Worm (Caenorhabditis elegans) whole organism, mixed stage, embryonic: ENCODE measurements around the gene cht-3.

Experiments used
- M03D4.4 ChIP-seq: sonication (generic microtip); optimal IDR thresholded peaks from 2 replicates; lab custom pipeline; 2017; ENCODE audit warnings: mild to moderate bottlenecking, missing genetic modification characterization, missing compliant biosample characterization
- bed-3 ChIP-seq: fragments of 200-800 bp; sonication (Bioruptor generic); optimal IDR thresholded peaks from 3 replicates; lab custom pipeline; 2018; ENCODE audit warnings: mild to moderate bottlenecking, missing genetic modification characterization, moderate library complexity, missing compliant biosample characterization
- blmp-1 ChIP-seq: fragments of 150-350 bp; optimal IDR thresholded peaks from 2 replicates; lab custom pipeline; 2014; ENCODE audit warnings: missing biosample characterization, missing genetic modification characterization
- ceh-43 ChIP-seq: fragments of 200-800 bp; sonication (Bioruptor generic); optimal IDR thresholded peaks from 2 replicates; lab custom pipeline; 2018; ENCODE audit warnings: mild to moderate bottlenecking, missing genetic modification characterization, moderate library complexity, missing compliant biosample characterization
- ceh-83 ChIP-seq: fragments of 200-800 bp; sonication (Bioruptor generic); optimal IDR thresholded peaks from 2 replicates; lab custom pipeline; 2018; ENCODE audit warnings: mild to moderate bottlenecking, missing genetic modification characterization, missing compliant biosample characterization
- ces-1 ChIP-seq: fragments of 150-350 bp; optimal IDR thresholded peaks from 2 replicates; lab custom pipeline; 2014; ENCODE audit warnings: missing biosample characterization, missing genetic modification reagents, missing genetic modification characterization
- cnd-1 ChIP-seq: fragments of 200-800 bp; sonication (Bioruptor generic); optimal IDR thresholded peaks from 2 replicates; lab custom pipeline; 2018; ENCODE audit warnings: mild to moderate bottlenecking, missing genetic modification characterization, missing compliant biosample characterization
- drap-1 ChIP-seq: fragments of 200-800 bp; sonication (Bioruptor generic); optimal IDR thresholded peaks from 3 replicates; lab custom pipeline; 2018; ENCODE audit warnings: mild to moderate bottlenecking, missing genetic modification characterization, missing compliant biosample characterization
- elt-1 ChIP-seq: sonication (generic microtip); optimal IDR thresholded peaks from 2 replicates; lab custom pipeline; 2017; ENCODE audit warnings: missing genetic modification characterization, mild to moderate bottlenecking, missing compliant biosample characterization, antibody characterized with exemption, moderate library complexity, borderline replicate concordance; ENCODE audit not compliant: insufficient read depth
- flh-1 ChIP-seq: fragments of 200-800 bp; sonication (Bioruptor generic); optimal IDR thresholded peaks from 2 replicates; lab custom pipeline; 2018; ENCODE audit warnings: mild to moderate bottlenecking, missing genetic modification characterization, moderate library complexity, missing compliant biosample characterization
- hlh-1 ChIP-seq: fragments of 150-350 bp; optimal IDR thresholded peaks from 2 replicates; lab custom pipeline; 2014; ENCODE audit warnings: missing biosample characterization, missing genetic modification reagents, missing genetic modification characterization
- lin-13 ChIP-seq: fragments of 150-350 bp; optimal IDR thresholded peaks from 2 replicates; lab custom pipeline; 2014; ENCODE audit warnings: missing biosample characterization, missing genetic modification characterization
- lin-32 ChIP-seq: fragments of 200-800 bp; sonication (Bioruptor generic); optimal IDR thresholded peaks from 2 replicates; lab custom pipeline; 2018; ENCODE audit warnings: mild to moderate bottlenecking, missing genetic modification characterization, missing compliant biosample characterization
- lsy-2 ChIP-seq: fragments of 150-350 bp; optimal IDR thresholded peaks from 2 replicates; lab custom pipeline; 2014; ENCODE audit warnings: missing biosample characterization, missing genetic modification characterization
- mls-2 ChIP-seq: sonication (generic microtip); optimal IDR thresholded peaks from 2 replicates; lab custom pipeline; 2016; ENCODE audit warnings: mild to moderate bottlenecking, missing genetic modification characterization, moderate library complexity, missing compliant biosample characterization
- nhr-12 ChIP-seq: fragments of 150-350 bp; optimal IDR thresholded peaks from 2 replicates; lab custom pipeline; 2014; ENCODE audit warnings: missing biosample characterization, missing genetic modification characterization
- nhr-28 ChIP-seq: fragments of 150-350 bp; optimal IDR thresholded peaks from 2 replicates; lab custom pipeline; 2014; ENCODE audit warnings: missing biosample characterization, missing genetic modification characterization
- nhr-76 ChIP-seq: sonication (generic microtip); optimal IDR thresholded peaks from 2 replicates; lab custom pipeline; 2017; ENCODE audit warnings: missing biosample characterization, missing genetic modification characterization
- pha-4 ChIP-seq: fragments of 150-350 bp; optimal IDR thresholded peaks from 2 replicates; lab custom pipeline; 2018; ENCODE audit warnings: missing biosample characterization, missing genetic modification reagents, missing genetic modification characterization
- sem-2 ChIP-seq: fragments of 200-800 bp; sonication (Bioruptor generic); optimal IDR thresholded peaks from 2 replicates; lab custom pipeline; 2018; ENCODE audit warnings: mild to moderate bottlenecking, missing genetic modification characterization, missing compliant biosample characterization
- sptf-1 ChIP-seq: sonication (generic microtip); optimal IDR thresholded peaks from 2 replicates; lab custom pipeline; 2017; ENCODE audit warnings: mild to moderate bottlenecking, missing genetic modification characterization, moderate library complexity, missing compliant biosample characterization
- tbx-8 ChIP-seq: fragments of 200-800 bp; sonication (Bioruptor generic); optimal IDR thresholded peaks from 2 replicates; lab custom pipeline; 2018; ENCODE audit warnings: mild to moderate bottlenecking, missing genetic modification characterization, moderate library complexity, missing compliant biosample characterization
- unc-39 ChIP-seq: fragments of 150-350 bp; optimal IDR thresholded peaks from 2 replicates; lab custom pipeline; 2014; ENCODE audit warnings: missing biosample characterization, missing genetic modification characterization
- unc-62 ChIP-seq: fragments of 150-350 bp; optimal IDR thresholded peaks from 2 replicates; lab custom pipeline; 2014; ENCODE audit warnings: missing biosample characterization, missing genetic modification reagents, missing genetic modification characterization
- zip-8 ChIP-seq: fragments of 150-350 bp; optimal IDR thresholded peaks from 2 replicates; lab custom pipeline; 2014; ENCODE audit warnings: missing biosample characterization, missing genetic modification characterization

cht-3 gene

ce11 chrIV:7003323-7003722 is at the start of gene cht-3:
cht-3 (plus strand) TSS chrIV:7003623.
- TF ChIP-seq elt-1 (tag; lab: Kevin White, UChicago) (no peak), ceh-83 (GFP tag; lab: Kevin White, UChicago) (no peak), unc-62 (GFP tag; lab: Kevin White, UChicago) (no peak)

- TF ChIP-seq nhr-28 (tag; lab: Kevin White, UChicago) (no peak), ces-1 (GFP tag; lab: Kevin White, UChicago) (peak; percentile 4)
These were observed 48.7 kb upstream of the cht-3 start for ce11 chrIV:6954682-6955081.

- TF ChIP-seq nhr-28 (tag; lab: Kevin White, UChicago): no peak
- TF ChIP-seq mls-2 (tag; lab: Kevin White, UChicago): no peak
- peak; percentile 96 for TF ChIP-seq ces-1 (GFP tag; lab: Kevin White, UChicago)
- no peak for TF ChIP-seq flh-1 (GFP tag; lab: Kevin White, UChicago)
- TF ChIP-seq zip-8 (tag; lab: Kevin White, UChicago): no peak
- TF ChIP-seq lsy-2 (tag; lab: Kevin White, UChicago): no peak
- no peak for TF ChIP-seq drap-1 (GFP tag; lab: Kevin White, UChicago)
- no peak for TF ChIP-seq unc-39 (tag; lab: Kevin White, UChicago)
These were observed 46.8 kb upstream of the cht-3 start for ce11 chrIV:6956668-6957067.

- TF ChIP-seq tbx-8 (no peak), ceh-83 (GFP tag; lab: Kevin White, UChicago) (no peak), nhr-76 (tag; lab: Kevin White, UChicago) (no peak), lsy-2 (tag; lab: Kevin White, UChicago) (no peak), hlh-1 (tag; lab: Kevin White, UChicago) (no peak), ces-1 (GFP tag; lab: Kevin White, UChicago) (no peak), bed-3 (GFP tag; lab: Kevin White, UChicago) (no peak), blmp-1 (tag; lab: Kevin White, UChicago) (no peak), nhr-28 (tag; lab: Kevin White, UChicago) (no peak), sptf-1 (tag; lab: Kevin White, UChicago) (no peak), unc-62 (GFP tag; lab: Kevin White, UChicago) (no peak), zip-8 (tag; lab: Kevin White, UChicago) (no peak), sem-2 (GFP tag; lab: Kevin White, UChicago) (no peak)
These were observed 46.1 kb upstream of the cht-3 start, which contains the start of gene jnk-1 for ce11 chrIV:6957341-6957740. jnk-1 (plus strand) TSS chrIV:6957641.

ce11 chrIV:6958696-6959095 is 44.7 kb upstream of the cht-3 start:
- TF ChIP-seq nhr-12 (tag; lab: Kevin White, UChicago) (no peak), mls-2 (tag; lab: Kevin White, UChicago) (peak; percentile 11), ces-1 (GFP tag; lab: Kevin White, UChicago) (peak; percentile 37)

- peak; percentile 98 for TF ChIP-seq ces-1 (GFP tag; lab: Kevin White, UChicago)
- no peak for TF ChIP-seq ceh-43 (GFP tag; lab: Kevin White, UChicago)
These were observed 43.9 kb upstream of the cht-3 start for ce11 chrIV:6959483-6959882.

ce11 chrIV:6964508-6964907 is 38.9 kb upstream of the cht-3 start, which contains the start of gene B0478.3:
B0478.3 (minus strand) TSS chrIV:6964608.
- TF ChIP-seq lin-32: no peak
- TF ChIP-seq sptf-1 (tag; lab: Kevin White, UChicago): no peak
- no peak for TF ChIP-seq ces-1 (GFP tag; lab: Kevin White, UChicago)
- no peak for TF ChIP-seq M03D4.4
- TF ChIP-seq blmp-1 (tag; lab: Kevin White, UChicago): no peak
- TF ChIP-seq elt-1 (tag; lab: Kevin White, UChicago): no peak
- no peak for TF ChIP-seq sem-2 (GFP tag; lab: Kevin White, UChicago)
- no peak for TF ChIP-seq hlh-1 (tag; lab: Kevin White, UChicago)
- no peak for TF ChIP-seq cnd-1 (tag; lab: Kevin White, UChicago)
- no peak for TF ChIP-seq tbx-8
- no peak for TF ChIP-seq mls-2 (tag; lab: Kevin White, UChicago)
- no peak for TF ChIP-seq pha-4
- TF ChIP-seq lin-13 (tag; lab: Kevin White, UChicago): no peak
- no peak for TF ChIP-seq flh-1 (GFP tag; lab: Kevin White, UChicago)
